Worm (Caenorhabditis elegans) whole organism, L3 larva: ENCODE data around the gene K02D10.4.

ENCODE experiments used
- ceh-28 ChIP-seq: fragments of 150-350 bp; optimal IDR thresholded peaks from 2 replicates; lab custom pipeline; 2014; ENCODE audit warnings: missing biosample characterization, missing genetic modification reagents, missing genetic modification characterization
- ceh-82 ChIP-seq: fragments of 150-350 bp; optimal IDR thresholded peaks from 2 replicates; lab custom pipeline; 2014; ENCODE audit warnings: missing biosample characterization, missing genetic modification characterization
- hmg-11 ChIP-seq: sonication (generic microtip); optimal IDR thresholded peaks from 2 replicates; lab custom pipeline; 2016; ENCODE audit warnings: missing genetic modification characterization, missing compliant biosample characterization
- lsy-12 ChIP-seq: sonication (generic microtip); optimal IDR thresholded peaks from 2 replicates; lab custom pipeline; 2016; ENCODE audit warnings: mild to moderate bottlenecking, missing genetic modification characterization, missing compliant biosample characterization
- nhr-43 ChIP-seq: sonication (generic microtip); optimal IDR thresholded peaks from 2 replicates; lab custom pipeline; 2016; ENCODE audit warnings: mild to moderate bottlenecking, missing genetic modification characterization, missing compliant biosample characterization; ENCODE audit not compliant: poor library complexity, severe bottlenecking
- pha-4 ChIP-seq: fragments of 150-350 bp; optimal IDR thresholded peaks from 2 replicates; lab custom pipeline; 2014; ENCODE audit warnings: missing biosample characterization, missing genetic modification reagents, missing genetic modification characterization
- sea-2 ChIP-seq: fragments of 150-350 bp; sonication (generic microtip); optimal IDR thresholded peaks from 4 replicates; lab custom pipeline; 2014; ENCODE audit warnings: missing biosample characterization, missing genetic modification reagents, missing genetic modification characterization
- snpc-4 ChIP-seq: fragments of 150-350 bp; optimal IDR thresholded peaks from 2 replicates; lab custom pipeline; 2014; ENCODE audit warnings: missing biosample characterization, missing genetic modification characterization
- unc-62 ChIP-seq: fragments of 150-350 bp; sonication (generic microtip); optimal IDR thresholded peaks from 4 replicates; lab custom pipeline; 2014; ENCODE audit warnings: missing biosample characterization, missing genetic modification reagents, missing genetic modification characterization

- TF ChIP-seq hmg-11 (tag; lab: Kevin White, UChicago) = no peak
- peak; percentile 4 for TF ChIP-seq snpc-4 (tag; lab: Kevin White, UChicago)
- no peak for TF ChIP-seq sea-2 (GFP tag; lab: Kevin White, UChicago)
- no peak for TF ChIP-seq ceh-82 (tag; lab: Kevin White, UChicago)
- TF ChIP-seq unc-62 = no peak
- no peak for TF ChIP-seq lsy-12 (tag; lab: Kevin White, UChicago)
- TF ChIP-seq ceh-28 (tag; lab: Kevin White, UChicago) = no peak
- TF ChIP-seq nhr-43 (tag; lab: Kevin White, UChicago) = peak; percentile 50
- peak; percentile 32 for TF ChIP-seq pha-4
These were observed 40.7 kb downstream of the K02D10.4 start for ce11 chrIII:8739126-8739525.
